Fruit fly (Drosophila melanogaster): ENCODE results near the gene Bulli.

The Bulli gene

DNA sequence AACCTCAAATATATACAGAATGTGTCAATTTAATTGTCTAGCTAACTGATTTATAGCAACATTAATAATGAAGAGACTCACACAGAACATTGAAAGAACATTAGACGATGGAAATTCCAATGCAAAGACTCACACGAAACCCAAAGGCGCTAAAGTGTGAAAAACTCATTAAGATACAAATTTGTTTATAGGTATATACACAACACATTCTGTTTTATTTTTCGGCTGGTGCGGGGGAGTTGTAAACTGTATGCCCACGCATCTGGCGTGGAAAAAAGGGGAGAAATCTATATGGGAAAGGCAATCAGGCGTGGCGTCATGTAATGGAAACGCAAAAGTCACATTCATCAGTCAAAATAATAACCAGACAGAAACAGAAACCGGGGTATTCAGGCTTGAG, 31.2 kb downstream of the Bulli start (continued):
- TF ChIP-seq Mes4 (GFP tag; optimal IDR thresholded peaks at IDR 0.05) (no peak), z (GFP tag; IDR thresholded peaks at IDR 0.05) (no peak), ase (GFP tag; IDR thresholded peaks at IDR 0.05) (no peak), grau (tag; optimal IDR thresholded peaks at IDR 0.05) (no peak), CG12391 (tag; optimal IDR thresholded peaks at IDR 0.05) (no peak), sug (tag; optimal IDR thresholded peaks at IDR 0.05) (no peak), mld (GFP tag; IDR thresholded peaks at IDR 0.05; ENCODE audit: partially characterized antibody) (no peak), lilli (GFP tag; optimal IDR thresholded peaks at IDR 0.05) (no peak), nom (GFP tag; optimal IDR thresholded peaks at IDR 0.05) (no peak), CkIIα-i1 (GFP tag; IDR thresholded peaks at IDR 0.05) (no peak), Dad (GFP tag; optimal IDR thresholded peaks at IDR 0.05) (no peak), ftz-f1 (GFP tag; optimal IDR thresholded peaks at IDR 0.05) (no peak), CG3065 (GFP tag; optimal IDR thresholded peaks at IDR 0.05) (no peak), Adf1 (GFP tag; IDR thresholded peaks at IDR 0.05) (no peak), Kr (GFP tag; optimal IDR thresholded peaks at IDR 0.05) (no peak), CG14014 (GFP tag; IDR thresholded peaks at IDR 0.05) (no peak), CG8089 (GFP tag; optimal IDR thresholded peaks at IDR 0.05) (no peak), kay (GFP tag; optimal IDR thresholded peaks at IDR 0.05) (no peak), Chrac-16 (GFP tag; optimal IDR thresholded peaks at IDR 0.05) (no peak), CG6791 (GFP tag; IDR thresholded peaks at IDR 0.05; ENCODE audit: partially characterized antibody) (no peak), CG9876 (GFP tag; optimal IDR thresholded peaks at IDR 0.05) (no peak), caup (GFP tag; optimal IDR thresholded peaks at IDR 0.05; ENCODE audit: severe bottlenecking) (no peak), ara (GFP tag; IDR thresholded peaks at IDR 0.05) (no peak), eve (GFP tag; optimal IDR thresholded peaks at IDR 0.05) (peak in 1 of 2 experiments; percentile 9), CG3995 (GFP tag; optimal IDR thresholded peaks at IDR 0.05) (no peak), Usf (GFP tag; optimal IDR thresholded peaks at IDR 0.05) (no peak), CG10366 (GFP tag; IDR thresholded peaks at IDR 0.05) (no peak), sr (GFP tag; IDR thresholded peaks at IDR 0.05) (peak; percentile 91), CG17912 (GFP tag; optimal IDR thresholded peaks at IDR 0.05) (no peak), gcm2 (GFP tag; optimal IDR thresholded peaks at IDR 0.05) (no peak), grn (GFP tag; optimal IDR thresholded peaks at IDR 0.05) (no peak), Rfx (GFP tag; IDR thresholded peaks at IDR 0.05) (no peak), Optix (GFP tag; IDR thresholded peaks at IDR 0.05) (no peak), unc-4 (GFP tag; IDR thresholded peaks at IDR 0.05; ENCODE audit: partially characterized antibody) (no peak), CG13775 (GFP tag; optimal IDR thresholded peaks at IDR 0.05) (no peak), usp (GFP tag; optimal IDR thresholded peaks at IDR 0.05) (no peak), HLH4C (GFP tag; IDR thresholded peaks at IDR 0.05; ENCODE audit: partially characterized antibody) (no peak), ranshi (GFP tag; IDR thresholded peaks at IDR 0.05) (no peak), Jarid2 (GFP tag; optimal IDR thresholded peaks at IDR 0.05) (no peak), yki (optimal IDR thresholded peaks at IDR 0.05) (no peak), rib (GFP tag; IDR thresholded peaks at IDR 0.05) (no peak), B-H2 (GFP tag; optimal IDR thresholded peaks at IDR 0.05) (no peak), abd-A (tag; optimal IDR thresholded peaks at IDR 0.05) (peak; percentile 51), Stat92E (GFP tag; optimal IDR thresholded peaks at IDR 0.05) (no peak), CG1603 (tag; optimal IDR thresholded peaks at IDR 0.05) (no peak), sens (GFP tag) (peak; percentile 48), CG15073 (GFP tag; optimal IDR thresholded peaks at IDR 0.05) (no peak), sd (tag; optimal IDR thresholded peaks at IDR 0.05) (peak; percentile 76), Camta (GFP tag; optimal IDR thresholded peaks at IDR 0.05) (no peak), stwl (tag; optimal IDR thresholded peaks at IDR 0.05) (no peak), CG4328 (GFP tag; optimal IDR thresholded peaks at IDR 0.05) (peak; percentile 16), shn (GFP tag; optimal IDR thresholded peaks at IDR 0.05) (no peak), CG12769 (tag; optimal IDR thresholded peaks at IDR 0.05) (no peak)

All from whole organism, embryonic.